Worm (Caenorhabditis elegans): Measurements from ENCODE around the gene ttr-42.

ttr-42 gene

ce11 chrX:2598833-2599279 lies 21.3 kb downstream of the ttr-42 start (continued):
- TF ChIP-seq nhr-102 (tag; optimal IDR thresholded peaks at IDR 0.05), result no peak
- TF ChIP-seq D1046.2 (GFP tag; IDR thresholded peaks at IDR 0.05), result no peak
- TF ChIP-seq mdl-1 (tag; optimal IDR thresholded peaks at IDR 0.05), result no peak
- no peak for TF ChIP-seq Y48G9A.11 (GFP tag; IDR thresholded peaks at IDR 0.05)
- TF ChIP-seq hmg-1.1 (GFP tag; IDR thresholded peaks at IDR 0.05), result peak; percentile 85
- no peak for TF ChIP-seq duxl-1 (tag; optimal IDR thresholded peaks at IDR 0.05; ENCODE audit: poor library complexity)
- TF ChIP-seq mdt-29 (GFP tag; IDR thresholded peaks at IDR 0.05), result 0 out of 2 replicates have a peak, but pooled peaks have one; percentile 1
- no peak for TF ChIP-seq dve-1 (tag; optimal IDR thresholded peaks at IDR 0.05; ENCODE audit: insufficient read depth)
- TF ChIP-seq mep-1 (tag; optimal IDR thresholded peaks at IDR 0.05), result peak; percentile 81
- peak; percentile 35 for TF ChIP-seq nhr-28 (tag; optimal IDR thresholded peaks at IDR 0.05)
- TF ChIP-seq nhr-237 (tag; optimal IDR thresholded peaks at IDR 0.05), result no peak
- no peak for TF ChIP-seq ceh-28 (tag; optimal IDR thresholded peaks at IDR 0.05)
- peak; percentile 0 for TF ChIP-seq hlh-30 (tag; optimal IDR thresholded peaks at IDR 0.05; ENCODE audit: insufficient read depth)
- no peak for TF ChIP-seq ztf-7 (tag; optimal IDR thresholded peaks at IDR 0.05)
- TF ChIP-seq nhr-25 (tag; optimal IDR thresholded peaks at IDR 0.05; ENCODE audit: borderline replicate concordance, insufficient read depth), result no peak
- TF ChIP-seq zip-11 (GFP tag; IDR thresholded peaks at IDR 0.05), result no peak
- TF ChIP-seq hlh-11 (tag; optimal IDR thresholded peaks at IDR 0.05), result peak; percentile 69
- no peak for TF ChIP-seq Y5F2A.4 (GFP tag; optimal IDR thresholded peaks at IDR 0.05)
- no peak for TF ChIP-seq nhr-48 (tag; optimal IDR thresholded peaks at IDR 0.05)
- TF ChIP-seq lin-38 (GFP tag; IDR thresholded peaks at IDR 0.05), result 0 out of 2 replicates have a peak, but pooled peaks have one; percentile 24
- TF ChIP-seq unc-130 (GFP tag; optimal IDR thresholded peaks at IDR 0.05), result no peak
- TF ChIP-seq fkh-10 (GFP tag; optimal IDR thresholded peaks at IDR 0.05), result peak; percentile 38
- TF ChIP-seq tag-97 (GFP tag; IDR thresholded peaks at IDR 0.05), result no peak
- TF ChIP-seq fos-1 (tag; optimal IDR thresholded peaks at IDR 0.05), result no peak
- TF ChIP-seq lin-15B (tag; optimal IDR thresholded peaks at IDR 0.05), result no peak
- TF ChIP-seq F26F4.8 (GFP tag; conservative IDR thresholded peaks at IDR 0.05), result no peak
- peak; percentile 58 for TF ChIP-seq nhr-11 (tag; optimal IDR thresholded peaks at IDR 0.05)
- no peak for TF ChIP-seq ces-1 (GFP tag; optimal IDR thresholded peaks at IDR 0.05)
- TF ChIP-seq lin-39 (tag; optimal IDR thresholded peaks at IDR 0.05), result no peak
- no peak for TF ChIP-seq tra-1 (GFP tag; IDR thresholded peaks at IDR 0.05)
- no peak for TF ChIP-seq dmd-9 (GFP tag; IDR thresholded peaks at IDR 0.05)
- no peak for TF ChIP-seq mxl-2 (GFP tag; conservative IDR thresholded peaks at IDR 0.05)
- TF ChIP-seq arid-1 (GFP tag; conservative IDR thresholded peaks at IDR 0.05), result no peak
- no peak for TF ChIP-seq php-3 (GFP tag; IDR thresholded peaks at IDR 0.05)
- TF ChIP-seq skn-1 (tag; optimal IDR thresholded peaks at IDR 0.05), result no peak
- TF ChIP-seq ama-1 (optimal IDR thresholded peaks at IDR 0.05), result no peak
- TF ChIP-seq jun-1 (tag; optimal IDR thresholded peaks at IDR 0.05), result no peak
- TF ChIP-seq nhr-6 (tag; optimal IDR thresholded peaks at IDR 0.05), result no peak
- TF ChIP-seq F49E8.2 (tag; optimal IDR thresholded peaks at IDR 0.05; ENCODE audit: borderline replicate concordance), result no peak
- peak; percentile 91 for TF ChIP-seq ctbp-1 (GFP tag; IDR thresholded peaks at IDR 0.05)
- 0 out of 2 replicates have a peak, but pooled peaks have one; percentile 6 for TF ChIP-seq lin-1 (GFP tag; IDR thresholded peaks at IDR 0.05)
- no peak for TF ChIP-seq nhr-41 (GFP tag; IDR thresholded peaks at IDR 0.05)
- TF ChIP-seq egl-43 (GFP tag; IDR thresholded peaks at IDR 0.05), result peak; percentile 67; the same call in 1 of the 2 replicates
- no peak for TF ChIP-seq ceh-62 (tag; optimal IDR thresholded peaks at IDR 0.05)
- no peak for TF ChIP-seq pha-4 (GFP tag; IDR thresholded peaks at IDR 0.05)
- no peak for TF ChIP-seq pha-4 (tag; optimal IDR thresholded peaks at IDR 0.05)
- TF ChIP-seq spr-3 (GFP tag; optimal IDR thresholded peaks at IDR 0.05), result no peak
- TF ChIP-seq mes-2 (tag; optimal IDR thresholded peaks at IDR 0.05; ENCODE audit: poor library complexity, severe bottlenecking), result no peak
- TF ChIP-seq lim-7 (GFP tag; IDR thresholded peaks at IDR 0.05), result no peak
- TF ChIP-seq lin-13 (GFP tag; optimal IDR thresholded peaks at IDR 0.05), result no peak
- TF ChIP-seq pqm-1 (tag; optimal IDR thresholded peaks at IDR 0.05), result no peak

Data from whole organism, L4 larva.